Fruit fly (Drosophila melanogaster) whole organism, embryonic: ENCODE results near the gene CG31636.

Experiments used
- Antp ChIP-seq: fragments of 200-800 bp; sonication (Bioruptor generic); optimal IDR thresholded peaks from 3 replicates; lab custom pipeline; 2016; ENCODE audit warnings: missing biosample characterization, missing genetic modification characterization
- CG10209 ChIP-seq: fragments of 200-800 bp; sonication (Bioruptor generic); optimal IDR thresholded peaks from 3 replicates; lab custom pipeline; 2017; ENCODE audit warnings: missing biosample characterization, mild to moderate bottlenecking, missing genetic modification characterization, missing genetic modification reagents
- CG10274 ChIP-seq: fragments of 200-800 bp; sonication (Bioruptor generic); optimal IDR thresholded peaks from 3 replicates; lab custom pipeline; 2017; ENCODE audit warnings: missing biosample characterization, mild to moderate bottlenecking, missing genetic modification characterization
- CG12104 ChIP-seq: fragments of 200-800 bp; sonication (Bioruptor generic); optimal IDR thresholded peaks from 3 replicates; lab custom pipeline; 2016; ENCODE audit warnings: missing biosample characterization, missing genetic modification characterization
- CG12236 ChIP-seq: fragments of 200-800 bp; sonication (Bioruptor generic); optimal IDR thresholded peaks from 2 replicates; lab custom pipeline; 2016; ENCODE audit warnings: missing biosample characterization, missing genetic modification characterization
- CG1233 ChIP-seq: fragments of 200-800 bp; sonication (Bioruptor generic); optimal IDR thresholded peaks from 4 replicates; lab custom pipeline; 2018; ENCODE audit warnings: missing biosample characterization, mild to moderate bottlenecking, missing genetic modification characterization
- CG12659 ChIP-seq: fragments of 200-800 bp; sonication (Bioruptor generic); optimal IDR thresholded peaks from 3 replicates; lab custom pipeline; 2017; ENCODE audit warnings: mild to moderate bottlenecking, missing biosample characterization, missing genetic modification reagents, missing genetic modification characterization
- CG14441 ChIP-seq: fragments of 200-800 bp; sonication (Bioruptor generic); IDR thresholded peaks from 2 replicates; pipeline ENCODE4 v1.3.6; 2022; ENCODE audit warnings: missing biosample characterization, missing genetic modification characterization
- CG1647 ChIP-seq: fragments of 200-800 bp; sonication (Bioruptor generic); optimal IDR thresholded peaks from 3 replicates; lab custom pipeline; 2016; ENCODE audit warnings: missing biosample characterization, missing genetic modification characterization
- CG16863 ChIP-seq: fragments of 200-800 bp; sonication (Bioruptor generic); optimal IDR thresholded peaks from 3 replicates; lab custom pipeline; 2016; ENCODE audit warnings: missing biosample characterization, missing genetic modification characterization
- CG17328 ChIP-seq: fragments of 200-800 bp; sonication (Bioruptor generic); IDR thresholded peaks from 2 replicates; pipeline ENCODE4 v1.3.6; 2022; ENCODE audit warnings: missing biosample characterization, missing genetic modification characterization
- CG2129 ChIP-seq: fragments of 200-800 bp; sonication (Bioruptor generic); IDR thresholded peaks from 2 replicates; pipeline ENCODE4 v1.3.6; 2022; ENCODE audit warnings: missing biosample characterization, missing genetic modification characterization; ENCODE audit not compliant: partially characterized antibody
- CG2202 ChIP-seq: fragments of 200-800 bp; sonication (Bioruptor generic); optimal IDR thresholded peaks from 2 replicates; lab custom pipeline; 2018; ENCODE audit warnings: missing biosample characterization, mild to moderate bottlenecking, missing genetic modification characterization
- CG3065 ChIP-seq: fragments of 200-800 bp; sonication (Bioruptor generic); optimal IDR thresholded peaks from 2 replicates; lab custom pipeline; 2016; ENCODE audit warnings: missing biosample characterization, missing genetic modification characterization
- CG9727 ChIP-seq: fragments of 200-800 bp; sonication (Bioruptor generic); optimal IDR thresholded peaks from 3 replicates; lab custom pipeline; 2017; ENCODE audit warnings: missing biosample characterization, mild to moderate bottlenecking, missing genetic modification characterization
- CHES-1-like ChIP-seq: fragments of 200-800 bp; sonication (Bioruptor generic); optimal IDR thresholded peaks from 2 replicates; lab custom pipeline; 2016; ENCODE audit warnings: missing biosample characterization, missing genetic modification characterization
- Chrac-16 ChIP-seq: fragments of 200-800 bp; sonication (Bioruptor generic); optimal IDR thresholded peaks from 3 replicates; lab custom pipeline; 2016; ENCODE audit warnings: missing biosample characterization, missing genetic modification characterization
- D ChIP-seq, 2 experiments: fragments of 200-800 bp in 1 of 2; fragments of >200 bp in 1 of 2; sonication (Bioruptor generic) in 1 of 2; optimal IDR thresholded peaks; 2 replicates in 1 of 2; 3 replicates in 1 of 2; lab custom pipeline; 2017; ENCODE audit warnings: mild to moderate bottlenecking in 1 of 2, missing biosample characterization in 1 of 2, missing genetic modification characterization in 1 of 2, missing genetic modification reagents in 1 of 2
- Eip74EF ChIP-seq, 2 experiments: fragments of 200-800 bp in 1 of 2; fragments of >200 bp in 1 of 2; sonication (Bioruptor generic) in 1 of 2; optimal IDR thresholded peaks; 2 replicates each; lab custom pipeline; 2017 to 2019; ENCODE audit warnings: missing biosample characterization in 2 of 2, missing genetic modification characterization in 2 of 2, mild to moderate bottlenecking in 1 of 2, moderate library complexity in 1 of 2
- Ets65A ChIP-seq: fragments of 200-800 bp; sonication (Bioruptor generic); peaks from one replicate; lab custom pipeline; 2016; ENCODE audit warnings: missing biosample characterization, missing genetic modification characterization
- MTF-1 ChIP-seq: fragments of 200-800 bp; sonication (Bioruptor generic); optimal IDR thresholded peaks from 2 replicates; lab custom pipeline; 2018; ENCODE audit warnings: missing biosample characterization, mild to moderate bottlenecking, missing genetic modification characterization, borderline replicate concordance
- Meics ChIP-seq: fragments of 200-800 bp; sonication (Bioruptor generic); optimal IDR thresholded peaks from 2 replicates; lab custom pipeline; 2017; ENCODE audit warnings: missing biosample characterization, mild to moderate bottlenecking, missing genetic modification characterization
- Opbp ChIP-seq: fragments of 200-800 bp; sonication (Bioruptor generic); IDR thresholded peaks from 3 replicates; pipeline ENCODE4 v1.3.6; 2022; ENCODE audit warnings: missing biosample characterization, missing genetic modification characterization; ENCODE audit not compliant: partially characterized antibody
- Pdp1 ChIP-seq, 2 experiments: fragments of 200-800 bp; sonication (Bioruptor generic); optimal IDR thresholded peaks; 3 replicates each; lab custom pipeline; 2016; ENCODE audit warnings: missing biosample characterization in 2 of 2, missing genetic modification characterization in 2 of 2, mild to moderate bottlenecking in 1 of 2, moderate library complexity in 1 of 2
- Scr ChIP-seq: fragments of 200-800 bp; sonication (Bioruptor generic); IDR thresholded peaks from 2 replicates; pipeline ENCODE4 v1.3.6; 2022; ENCODE audit warnings: missing biosample characterization, missing genetic modification characterization; ENCODE audit not compliant: partially characterized antibody
- Sox100B ChIP-seq: fragments of 200-800 bp; sonication (Bioruptor generic); optimal IDR thresholded peaks from 3 replicates; lab custom pipeline; 2018; ENCODE audit warnings: missing biosample characterization, mild to moderate bottlenecking, missing genetic modification characterization
- Ssrp ChIP-seq: fragments of 200-800 bp; sonication (Bioruptor generic); optimal IDR thresholded peaks from 2 replicates; lab custom pipeline; 2018; ENCODE audit warnings: missing biosample characterization, mild to moderate bottlenecking, missing genetic modification characterization, moderate library complexity
- br ChIP-seq: fragments of >200 bp; optimal IDR thresholded peaks from 2 replicates; lab custom pipeline; 2017
- cg ChIP-seq: fragments of 200-800 bp; sonication (Bioruptor generic); optimal IDR thresholded peaks from 3 replicates; lab custom pipeline; 2019; ENCODE audit warnings: missing biosample characterization, mild to moderate bottlenecking, missing genetic modification characterization, moderate library complexity
- chif ChIP-seq, 2 experiments: fragments of 200-800 bp; sonication (Bioruptor generic); optimal IDR thresholded peaks; 3 replicates each; lab custom pipeline; 2016; ENCODE audit warnings: missing biosample characterization in 2 of 2, missing genetic modification characterization in 2 of 2
- danr ChIP-seq: fragments of 200-800 bp; sonication (Bioruptor generic); IDR thresholded peaks from 2 replicates; pipeline ENCODE4 v1.3.6; 2022; ENCODE audit warnings: missing biosample characterization, missing genetic modification characterization
- emc ChIP-seq: fragments of 200-800 bp; sonication (Bioruptor generic); optimal IDR thresholded peaks from 2 replicates; lab custom pipeline; 2016; ENCODE audit warnings: missing biosample characterization, missing genetic modification characterization
- ems ChIP-seq: fragments of 200-800 bp; sonication (Bioruptor generic); optimal IDR thresholded peaks from 3 replicates; lab custom pipeline; 2016; ENCODE audit warnings: missing biosample characterization, missing genetic modification characterization
- fu2 ChIP-seq: fragments of 200-800 bp; sonication (Bioruptor generic); optimal IDR thresholded peaks from 2 replicates; lab custom pipeline; 2016; ENCODE audit warnings: missing biosample characterization, missing genetic modification characterization
- gcm2 ChIP-seq: fragments of 200-800 bp; sonication (Bioruptor generic); optimal IDR thresholded peaks from 2 replicates; lab custom pipeline; 2016; ENCODE audit warnings: missing biosample characterization, missing genetic modification characterization
- her ChIP-seq: fragments of 200-800 bp; sonication (Bioruptor generic); optimal IDR thresholded peaks from 2 replicates; lab custom pipeline; 2016; ENCODE audit warnings: missing biosample characterization, missing genetic modification characterization
- inv ChIP-seq: fragments of 200-800 bp; sonication (Bioruptor generic); IDR thresholded peaks from 2 replicates; pipeline ENCODE4 v1.3.6; 2022; ENCODE audit warnings: missing biosample characterization, missing genetic modification characterization; ENCODE audit not compliant: partially characterized antibody
- lilli ChIP-seq: fragments of 200-800 bp; sonication (Bioruptor generic); optimal IDR thresholded peaks from 3 replicates; lab custom pipeline; 2016; ENCODE audit warnings: missing biosample characterization, missing genetic modification characterization
- lola ChIP-seq, 3 experiments: fragments of >200 bp in 2 of 3; fragments of 200-800 bp in 1 of 3; sonication (Bioruptor generic) in 1 of 3; optimal IDR thresholded peaks; 2 replicates each; lab custom pipeline; 2017 to 2019; ENCODE audit warnings: missing biosample characterization in 3 of 3, missing genetic modification characterization in 3 of 3, mild to moderate bottlenecking in 1 of 3, moderate library complexity in 1 of 3
- mld ChIP-seq: fragments of 200-800 bp; sonication (Bioruptor generic); IDR thresholded peaks from 3 replicates; pipeline ENCODE4 v1.3.6; 2022; ENCODE audit warnings: missing biosample characterization, missing genetic modification characterization; ENCODE audit not compliant: partially characterized antibody
- salm ChIP-seq: fragments of 200-800 bp; sonication (Bioruptor generic); optimal IDR thresholded peaks from 2 replicates; lab custom pipeline; 2018; ENCODE audit warnings: missing biosample characterization, mild to moderate bottlenecking, missing genetic modification characterization
- slbo ChIP-seq: fragments of 200-800 bp; sonication (Bioruptor generic); IDR thresholded peaks from 2 replicates; pipeline ENCODE4 v1.3.6; 2022; ENCODE audit warnings: missing biosample characterization, missing genetic modification characterization
- slou ChIP-seq: fragments of 200-800 bp; sonication (Bioruptor generic); optimal IDR thresholded peaks from 3 replicates; lab custom pipeline; 2016; ENCODE audit warnings: missing biosample characterization, missing genetic modification characterization
- slp2 ChIP-seq: fragments of 200-800 bp; sonication (Bioruptor generic); optimal IDR thresholded peaks from 2 replicates; lab custom pipeline; 2016; ENCODE audit warnings: missing biosample characterization, missing genetic modification characterization
- sqz ChIP-seq: fragments of 200-800 bp; sonication (Bioruptor generic); optimal IDR thresholded peaks from 3 replicates; lab custom pipeline; 2018; ENCODE audit warnings: missing biosample characterization, mild to moderate bottlenecking, missing genetic modification characterization
- tll ChIP-seq, 2 experiments: fragments of 200-800 bp in 1 of 2; fragments of >200 bp in 1 of 2; sonication (Bioruptor generic) in 1 of 2; optimal IDR thresholded peaks; 2 replicates each; lab custom pipeline; 2017 to 2019; ENCODE audit warnings: missing biosample characterization in 2 of 2, missing genetic modification characterization in 2 of 2, mild to moderate bottlenecking in 1 of 2, moderate library complexity in 1 of 2
- vvl ChIP-seq: fragments of 200-800 bp; sonication (Bioruptor generic); IDR thresholded peaks from 2 replicates; pipeline ENCODE4 v1.3.6; 2022; ENCODE audit warnings: missing biosample characterization, missing genetic modification characterization

Gene CG31636

dm6 chr2L:6673211-6674012, 15.5 kb upstream of the CG31636 start, which contains the start of gene Spn27A (continued):
- TF ChIP-seq CG9727 (GFP tag; lab: Kevin White, UChicago) (peak; percentile 46), Scr (GFP tag; lab: Robert Waterston, UW) (peak; percentile 24; the same call in 1 of the 2 replicates), CG12236 (no peak), CHES-1-like (GFP tag; lab: Kevin White, UChicago) (peak; percentile 59), gcm2 (GFP tag; lab: Kevin White, UChicago) (no peak), CG14441 (GFP tag; lab: Robert Waterston, UW) (0 out of 2 replicates have a peak, but pooled peaks have one; percentile 14), cg (GFP tag; lab: Kevin White, UChicago) (no peak), CG2129 (GFP tag; lab: Robert Waterston, UW) (no peak), emc (GFP tag; lab: Kevin White, UChicago) (no peak), CG12104 (peak; percentile 56), lilli (GFP tag; lab: Kevin White, UChicago) (peak; percentile 71), CG1647 (no peak), slou (GFP tag; lab: Kevin White, UChicago) (peak; percentile 51), CG12659 (GFP tag; lab: Kevin White, UChicago) (peak; percentile 63), CG10274 (GFP tag; lab: Kevin White, UChicago) (no peak), her (peak; percentile 36), CG17328 (GFP tag; lab: Robert Waterston, UW) (peak; percentile 39; the same call in 1 of the 2 replicates), fu2 (GFP tag; lab: Kevin White, UChicago) (no peak), ems (GFP tag; lab: Kevin White, UChicago) (peak; percentile 27), MTF-1 (no peak), sqz (peak; percentile 78), chif (GFP tag; optimal IDR thresholded peaks at IDR 0.05; lab: Kevin White, UChicago) (peak in 1 of 2 experiments; percentile 56), slp2 (peak; percentile 53), danr (GFP tag; lab: Robert Waterston, UW) (no peak), Meics (no peak), vvl (GFP tag; lab: Robert Waterston, UW) (peak; percentile 93), lola (GFP tag; optimal IDR thresholded peaks at IDR 0.05; lab: Kevin White, UChicago) (peak in 1 of 3 experiments; percentile 59), salm (tag; lab: Kevin White, UChicago) (peak; percentile 31), Ssrp (tag; lab: Kevin White, UChicago) (peak; percentile 64), CG16863 (GFP tag; lab: Kevin White, UChicago) (peak; percentile 52), inv (GFP tag; lab: Robert Waterston, UW) (no peak), Eip74EF (GFP tag; optimal IDR thresholded peaks at IDR 0.05; lab: Kevin White, UChicago) (peak in 1 of 2 experiments; percentile 53), Antp (GFP tag; lab: Kevin White, UChicago) (peak; percentile 50), mld (GFP tag; lab: Robert Waterston, UW) (no peak), D (optimal IDR thresholded peaks at IDR 0.05; lab: Kevin White, UChicago) (no peak), D (GFP tag; optimal IDR thresholded peaks at IDR 0.05; lab: Kevin White, UChicago) (peak; percentile 60), Chrac-16 (peak; percentile 34), tll (GFP tag; optimal IDR thresholded peaks at IDR 0.05; lab: Kevin White, UChicago) (no peak), CG1233 (peak; percentile 54), Ets65A (peak; percentile 95), Pdp1 (GFP tag; optimal IDR thresholded peaks at IDR 0.05; lab: Kevin White, UChicago) (peak; percentile 59 to 99), slbo (GFP tag; lab: Robert Waterston, UW) (peak; percentile 38; the same call in 1 of the 2 replicates), Sox100B (GFP tag; lab: Kevin White, UChicago) (peak; percentile 59), br (lab: Kevin White, UChicago) (no peak), CG2202 (tag; lab: Kevin White, UChicago) (no peak), CG10209 (GFP tag; lab: Kevin White, UChicago) (peak; percentile 56), CG3065 (GFP tag; lab: Kevin White, UChicago) (no peak), Opbp (GFP tag; lab: Robert Waterston, UW) (0 out of 3 replicates have a peak, but pooled peaks have one; percentile 41)
